Worm (Caenorhabditis elegans) whole organism, L4/young adult: ENCODE measurements around the gene mab-10.

ENCODE experiments used
- W03F9.2 ChIP-seq: fragments of 150-350 bp; optimal IDR thresholded peaks from 2 replicates; lab custom pipeline; 2014; ENCODE audit warnings: missing biosample characterization, missing genetic modification characterization
- dao-5 ChIP-seq: sonication (generic microtip); optimal IDR thresholded peaks from 2 replicates; lab custom pipeline; 2016; ENCODE audit warnings: missing genotype, missing genetic modification characterization, moderate library complexity, missing compliant biosample characterization

- TF ChIP-seq W03F9.2 = no peak
- no peak for TF ChIP-seq dao-5 (tag; lab: Kevin White, UChicago)
These were observed 12.5 kb upstream of the mab-10 start for ce11 chrII:10515422-10515821.
